Worm (Caenorhabditis elegans) whole organism, L4 larva: ENCODE data around the gene str-193.
A peak's percentile ranks its signal among the peaks of the same experiment; 100 is the strongest.

Experiments
- Y5F2A.4 ChIP-seq: fragments of 200-800 bp; sonication (Bioruptor generic); optimal IDR thresholded peaks from 2 replicates; lab custom pipeline; 2018; ENCODE audit warnings: mild to moderate bottlenecking, missing genetic modification characterization, missing compliant biosample characterization
- aha-1 ChIP-seq: fragments of 150-350 bp; peaks from one replicate; lab custom pipeline; 2014; ENCODE audit warnings: missing biosample characterization, missing genetic modification characterization
- arid-1 ChIP-seq: fragments of 200-800 bp; sonication (Bioruptor generic); conservative IDR thresholded peaks from 2 replicates; pipeline ENCODE4 v1.3.6; 2022; ENCODE audit warnings: missing genetic modification reagents, missing genetic modification characterization, missing compliant biosample characterization
- attf-4 ChIP-seq: sonication (generic microtip); optimal IDR thresholded peaks from 3 replicates; lab custom pipeline; 2017; ENCODE audit warnings: missing biosample characterization, missing genetic modification characterization
- ceh-44 ChIP-seq: fragments of 200-800 bp; sonication (Bioruptor generic); IDR thresholded peaks from 2 replicates; pipeline ENCODE4 v1.3.6; 2022; ENCODE audit warnings: missing genetic modification reagents, missing genetic modification characterization, missing compliant biosample characterization
- ces-1 ChIP-seq: fragments of 150-350 bp; sonication (generic microtip); optimal IDR thresholded peaks from 4 replicates; lab custom pipeline; 2014; ENCODE audit warnings: missing biosample characterization, missing genetic modification reagents, missing genetic modification characterization
- ctbp-1 ChIP-seq: fragments of 200-800 bp; sonication (Bioruptor generic); IDR thresholded peaks from 2 replicates; pipeline ENCODE4 v1.3.6; 2022; ENCODE audit warnings: missing genetic modification reagents, missing genetic modification characterization, missing compliant biosample characterization
- daf-8 ChIP-seq: fragments of 200-800 bp; sonication (Bioruptor generic); IDR thresholded peaks from 2 replicates; pipeline ENCODE4 v1.3.6; 2022; ENCODE audit warnings: missing genetic modification characterization, missing compliant biosample characterization
- dmd-8 ChIP-seq: fragments of 200-800 bp; sonication (Bioruptor generic); IDR thresholded peaks from 2 replicates; pipeline ENCODE4 v1.3.6; 2022; ENCODE audit warnings: missing genetic modification characterization, missing compliant biosample characterization
- dmd-9 ChIP-seq: fragments of 200-800 bp; sonication (Bioruptor generic); IDR thresholded peaks from 2 replicates; pipeline ENCODE4 v1.3.6; 2022; ENCODE audit warnings: missing genetic modification reagents, missing genetic modification characterization, missing compliant biosample characterization
- dpl-1 ChIP-seq: fragments of 150-350 bp; optimal IDR thresholded peaks from 2 replicates; lab custom pipeline; 2014; ENCODE audit warnings: missing biosample characterization, missing genetic modification reagents, missing genetic modification characterization
- dve-1 ChIP-seq: sonication (generic microtip); optimal IDR thresholded peaks from 2 replicates; lab custom pipeline; 2017; ENCODE audit warnings: antibody characterized with exemption, mild to moderate bottlenecking, missing genetic modification characterization, missing compliant biosample characterization; ENCODE audit not compliant: insufficient read depth
- egl-43 ChIP-seq: fragments of 200-800 bp; sonication (Bioruptor generic); IDR thresholded peaks from 2 replicates; pipeline ENCODE4 v1.3.6; 2022; ENCODE audit warnings: missing genetic modification reagents, missing genetic modification characterization, missing compliant biosample characterization
- hlh-11 ChIP-seq: fragments of 200-800 bp; sonication (Bioruptor generic); optimal IDR thresholded peaks from 2 replicates; lab custom pipeline; 2018; ENCODE audit warnings: mild to moderate bottlenecking, missing genetic modification characterization, missing compliant biosample characterization
- hlh-30 ChIP-seq: sonication (generic microtip); optimal IDR thresholded peaks from 2 replicates; lab custom pipeline; 2017; ENCODE audit warnings: antibody characterized with exemption, mild to moderate bottlenecking, missing genetic modification characterization, missing compliant biosample characterization; ENCODE audit not compliant: insufficient read depth
- hmg-1.1 ChIP-seq: fragments of 200-800 bp; sonication (Bioruptor generic); IDR thresholded peaks from 2 replicates; pipeline ENCODE4 v1.3.6; 2022; ENCODE audit warnings: missing genetic modification reagents, missing genetic modification characterization, missing compliant biosample characterization
- jun-1 ChIP-seq: fragments of 150-350 bp; optimal IDR thresholded peaks from 2 replicates; lab custom pipeline; 2014; ENCODE audit warnings: missing biosample characterization, missing genetic modification reagents, missing genetic modification characterization
- lim-7 ChIP-seq: fragments of 200-800 bp; sonication (Bioruptor generic); IDR thresholded peaks from 2 replicates; pipeline ENCODE4 v1.3.6; 2022; ENCODE audit warnings: missing genetic modification characterization, missing compliant biosample characterization
- lin-1 ChIP-seq: fragments of 200-800 bp; sonication (Bioruptor generic); IDR thresholded peaks from 2 replicates; pipeline ENCODE4 v1.3.6; 2022; ENCODE audit warnings: missing genetic modification reagents, missing genetic modification characterization, missing compliant biosample characterization
- lin-29 ChIP-seq: fragments of 200-800 bp; sonication (Bioruptor generic); IDR thresholded peaks from 2 replicates; pipeline ENCODE4 v1.3.6; 2022; ENCODE audit warnings: missing genetic modification reagents, missing genetic modification characterization, missing compliant biosample characterization
- lin-38 ChIP-seq: fragments of 200-800 bp; sonication (Bioruptor generic); IDR thresholded peaks from 2 replicates; pipeline ENCODE4 v1.3.6; 2022; ENCODE audit warnings: missing genetic modification reagents, missing genetic modification characterization, missing compliant biosample characterization
- lir-3 ChIP-seq: sonication (generic microtip); optimal IDR thresholded peaks from 2 replicates; lab custom pipeline; 2016; ENCODE audit warnings: mild to moderate bottlenecking, missing genetic modification characterization, missing compliant biosample characterization
- lsy-2 ChIP-seq, 2 experiments: fragments of 150-350 bp in 1 of 2; sonication (generic microtip) in 1 of 2; optimal IDR thresholded peaks; 2 replicates each; lab custom pipeline; 2014 to 2017; ENCODE audit warnings: missing biosample characterization in 2 of 2, missing genetic modification characterization in 2 of 2
- madf-5 ChIP-seq, 2 experiments: fragments of 200-800 bp; sonication (Bioruptor generic); IDR thresholded peaks; 2 replicates each; pipeline ENCODE4 v1.3.6; 2022; ENCODE audit warnings: missing compliant biosample characterization in 2 of 2, missing genetic modification characterization in 2 of 2
- mdl-1 ChIP-seq, 2 experiments: fragments of 150-350 bp in 1 of 2; sonication (generic microtip) in 1 of 2; optimal IDR thresholded peaks; 2 replicates each; lab custom pipeline; 2014 to 2017; ENCODE audit warnings: missing biosample characterization in 2 of 2, missing genetic modification characterization in 2 of 2
- mes-2 ChIP-seq: sonication (generic microtip); optimal IDR thresholded peaks from 2 replicates; lab custom pipeline; 2016; ENCODE audit warnings: missing genotype, mild to moderate bottlenecking, missing genetic modification characterization, missing compliant biosample characterization; ENCODE audit not compliant: poor library complexity, severe bottlenecking
- mxl-2 ChIP-seq: fragments of 200-800 bp; sonication (Bioruptor generic); conservative IDR thresholded peaks from 2 replicates; pipeline ENCODE4 v1.3.6; 2022; ENCODE audit warnings: missing genetic modification reagents, missing genetic modification characterization, missing compliant biosample characterization
- mxl-3 ChIP-seq: fragments of 200-800 bp; sonication (Bioruptor generic); optimal IDR thresholded peaks from 2 replicates; lab custom pipeline; 2018; ENCODE audit warnings: mild to moderate bottlenecking, missing genetic modification characterization, missing compliant biosample characterization
- nhr-11 ChIP-seq: fragments of 150-350 bp; optimal IDR thresholded peaks from 2 replicates; lab custom pipeline; 2014; ENCODE audit warnings: missing biosample characterization, missing genetic modification characterization
- nhr-28 ChIP-seq: fragments of 150-350 bp; optimal IDR thresholded peaks from 2 replicates; lab custom pipeline; 2014; ENCODE audit warnings: missing biosample characterization, missing genetic modification characterization
- nhr-76 ChIP-seq: fragments of 150-350 bp; optimal IDR thresholded peaks from 2 replicates; lab custom pipeline; 2014; ENCODE audit warnings: missing biosample characterization, missing genetic modification characterization
- pha-4 ChIP-seq, 2 experiments: fragments of 150-350 bp in 1 of 2; fragments of 200-800 bp in 1 of 2; sonication (Bioruptor generic) in 1 of 2; IDR thresholded peaks in 1 of 2; optimal IDR thresholded peaks in 1 of 2; 2 replicates each; pipeline versions ENCODE4 v1.3.6 to Lab custom; 2014 to 2022; ENCODE audit warnings: missing genetic modification characterization in 2 of 2, missing genetic modification reagents in 2 of 2, missing biosample characterization in 1 of 2, missing compliant biosample characterization in 1 of 2
- pqm-1 ChIP-seq: sonication (generic microtip); optimal IDR thresholded peaks from 2 replicates; lab custom pipeline; 2017; ENCODE audit warnings: missing biosample characterization, missing genetic modification characterization
- rbr-2 ChIP-seq: sonication (generic microtip); optimal IDR thresholded peaks from 2 replicates; lab custom pipeline; 2016; ENCODE audit warnings: missing genotype, missing genetic modification characterization, missing compliant biosample characterization
- snpc-1.2 ChIP-seq: fragments of 200-800 bp; sonication (Bioruptor generic); IDR thresholded peaks from 2 replicates; pipeline ENCODE4 v1.3.6; 2022; ENCODE audit warnings: missing genetic modification reagents, missing genetic modification characterization, missing compliant biosample characterization
- spr-1 ChIP-seq: sonication (generic microtip); optimal IDR thresholded peaks from 2 replicates; lab custom pipeline; 2016; ENCODE audit warnings: mild to moderate bottlenecking, missing genetic modification characterization, missing compliant biosample characterization
- unc-130 ChIP-seq: sonication (generic microtip); optimal IDR thresholded peaks from 2 replicates; lab custom pipeline; 2016; ENCODE audit warnings: missing genetic modification reagents, missing genetic modification characterization, missing compliant biosample characterization
- unc-62 ChIP-seq, 3 experiments: fragments of 150-350 bp in 1 of 3; sonication (generic microtip); optimal IDR thresholded peaks in 2 of 3; peaks in 1 of 3; 1 replicate in 1 of 3; 2 replicates in 2 of 3; lab custom pipeline; 2014 to 2017; ENCODE audit warnings: missing biosample characterization in 3 of 3, missing genetic modification characterization in 3 of 3, missing genetic modification reagents in 3 of 3, missing genotype in 1 of 3
- zip-11 ChIP-seq: fragments of 200-800 bp; sonication (Bioruptor generic); IDR thresholded peaks from 2 replicates; pipeline ENCODE4 v1.3.6; 2022; ENCODE audit warnings: missing genetic modification characterization, missing compliant biosample characterization

The str-193 gene

DNA sequence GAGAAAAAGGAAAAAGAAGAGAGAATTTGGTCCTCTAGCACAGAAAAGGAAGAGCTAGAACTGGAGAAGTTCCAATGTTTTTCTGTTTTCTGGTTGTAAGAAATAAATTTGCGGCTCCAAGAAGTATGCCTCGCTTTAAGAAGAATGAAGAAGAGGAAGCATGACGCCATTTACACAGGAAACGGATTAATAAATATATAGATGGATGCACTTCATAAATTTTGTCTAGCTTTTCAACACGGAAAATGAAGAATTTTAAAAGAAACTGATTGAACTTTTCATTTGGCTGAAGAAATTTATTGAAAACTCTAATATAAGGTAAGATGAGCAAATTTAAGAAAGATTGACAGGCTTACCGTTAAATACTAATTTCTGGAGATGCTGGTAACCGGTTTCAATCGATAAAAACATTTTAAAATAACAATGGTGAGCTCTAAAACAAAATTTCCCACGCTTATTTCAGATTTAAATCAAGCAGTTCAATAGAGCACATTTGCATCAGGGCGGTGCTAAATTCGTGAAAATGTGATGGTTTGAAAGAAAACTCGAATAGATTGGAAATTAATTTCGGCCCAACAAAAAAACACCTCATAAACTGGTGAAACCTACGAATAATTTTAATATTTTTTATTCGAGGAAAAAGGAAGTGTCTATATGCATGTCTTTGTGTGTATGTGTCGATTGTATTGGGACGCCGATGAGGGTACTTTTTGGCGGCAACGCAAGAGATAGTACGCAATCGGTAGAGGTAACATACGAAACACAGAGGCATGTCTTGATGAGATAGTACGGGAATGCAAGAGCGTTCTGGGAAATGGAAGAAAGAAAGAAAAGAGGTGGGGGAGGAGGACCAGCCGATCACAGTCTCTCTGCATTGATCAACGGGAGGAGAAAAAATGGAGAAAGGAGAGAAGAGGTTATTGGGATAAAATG is 34.6 kb upstream of the str-193 start:
- no peak for TF ChIP-seq nhr-76
- TF ChIP-seq lim-7: no peak
- peak in 1 of 2 experiments; percentile 24 for TF ChIP-seq mdl-1 (tag; optimal IDR thresholded peaks at IDR 0.05; lab: Kevin White, UChicago)
- no peak for TF ChIP-seq hlh-30 (tag; lab: Kevin White, UChicago)
- peak; percentile 21 for TF ChIP-seq spr-1 (tag; lab: Kevin White, UChicago)
- TF ChIP-seq hmg-1.1: peak; percentile 64
- TF ChIP-seq lsy-2 (tag; optimal IDR thresholded peaks at IDR 0.05; lab: Kevin White, UChicago): peak in 1 of 2 experiments; percentile 5
- no peak for TF ChIP-seq jun-1 (tag; lab: Kevin White, UChicago)
- TF ChIP-seq dve-1 (tag; lab: Kevin White, UChicago): peak; percentile 13
- TF ChIP-seq unc-62 (GFP tag; optimal IDR thresholded peaks at IDR 0.05 in 1 of 2; lab: Kevin White, UChicago): peak in 1 of 2 experiments; percentile 87
- no peak for TF ChIP-seq unc-62 (tag; optimal IDR thresholded peaks at IDR 0.05; lab: Kevin White, UChicago)
- no peak for TF ChIP-seq pha-4 (GFP tag; IDR thresholded peaks at IDR 0.05; lab: Robert Waterston, UW)
- no peak for TF ChIP-seq pha-4 (tag; optimal IDR thresholded peaks at IDR 0.05; lab: Kevin White, UChicago)
- TF ChIP-seq egl-43 (GFP tag; lab: Robert Waterston, UW): no peak
- TF ChIP-seq lin-29 (GFP tag; lab: Robert Waterston, UW): no peak
- TF ChIP-seq zip-11 (GFP tag; lab: Robert Waterston, UW): no peak
- no peak for TF ChIP-seq daf-8 (GFP tag; lab: Robert Waterston, UW)
- no peak for TF ChIP-seq dmd-8 (GFP tag; lab: Robert Waterston, UW)
- TF ChIP-seq aha-1 (tag; lab: Kevin White, UChicago): peak; percentile 97
- TF ChIP-seq lir-3 (tag; lab: Kevin White, UChicago): no peak
- TF ChIP-seq attf-4 (tag; lab: Kevin White, UChicago): no peak
- no peak for TF ChIP-seq snpc-1.2
- TF ChIP-seq nhr-28 (tag; lab: Kevin White, UChicago): peak; percentile 45
- TF ChIP-seq unc-130 (GFP tag; lab: Kevin White, UChicago): no peak
- TF ChIP-seq hlh-11 (tag; lab: Kevin White, UChicago): peak; percentile 48
- 0 out of 2 replicates have a peak, but pooled peaks have one; percentile 34 for TF ChIP-seq arid-1
- no peak for TF ChIP-seq ctbp-1 (GFP tag; lab: Robert Waterston, UW)
- no peak for TF ChIP-seq mxl-2 (GFP tag; lab: Robert Waterston, UW)
- TF ChIP-seq ceh-44 (GFP tag; lab: Robert Waterston, UW): peak; percentile 41; the same call in 1 of the 2 replicates
- TF ChIP-seq rbr-2 (tag; lab: Kevin White, UChicago): no peak
- no peak for TF ChIP-seq madf-5 (GFP tag; IDR thresholded peaks at IDR 0.05; lab: Robert Waterston, UW)
- TF ChIP-seq dmd-9: no peak
- peak; percentile 68 for TF ChIP-seq lin-38
- TF ChIP-seq Y5F2A.4 (GFP tag; lab: Kevin White, UChicago): no peak
- TF ChIP-seq mes-2 (tag; lab: Kevin White, UChicago): peak; percentile 55
- no peak for TF ChIP-seq pqm-1 (tag; lab: Kevin White, UChicago)
- TF ChIP-seq ces-1: no peak
- TF ChIP-seq nhr-11: no peak
- TF ChIP-seq lin-1 (GFP tag; lab: Robert Waterston, UW): no peak
- TF ChIP-seq mxl-3 (GFP tag; lab: Kevin White, UChicago): peak; percentile 18
- peak; percentile 46 for TF ChIP-seq dpl-1 (GFP tag; lab: Kevin White, UChicago)
